Fruit fly (Drosophila melanogaster) whole organism, embryonic: Measurements from ENCODE around the gene CG10863.

Source experiments
- Awh ChIP-seq: fragments of 200-800 bp; sonication (Bioruptor generic); IDR thresholded peaks from 2 replicates; pipeline ENCODE4, ENCODE4 v1.3.6; 2022; ENCODE audit warnings: missing biosample characterization, missing genetic modification characterization
- Bgb ChIP-seq: fragments of 200-800 bp; sonication (Bioruptor generic); IDR thresholded peaks from 2 replicates; pipeline ENCODE4 v1.3.6; 2022; ENCODE audit warnings: missing biosample characterization, missing genetic modification characterization; ENCODE audit not compliant: partially characterized antibody
- CG1233 ChIP-seq: fragments of 200-800 bp; sonication (Bioruptor generic); optimal IDR thresholded peaks from 4 replicates; lab custom pipeline; 2018; ENCODE audit warnings: missing biosample characterization, mild to moderate bottlenecking, missing genetic modification characterization
- CG13624 ChIP-seq: fragments of 200-800 bp; sonication (Bioruptor generic); optimal IDR thresholded peaks from 2 replicates; lab custom pipeline; 2016; ENCODE audit warnings: missing biosample characterization, missing genetic modification characterization
- CG17361 ChIP-seq: fragments of 200-800 bp; sonication (Bioruptor generic); IDR thresholded peaks from 3 replicates; pipeline ENCODE4 v1.3.6; 2022; ENCODE audit warnings: missing biosample characterization, missing genetic modification characterization
- CG17385 ChIP-seq: fragments of 200-800 bp; sonication (Bioruptor generic); optimal IDR thresholded peaks from 3 replicates; lab custom pipeline; 2018; ENCODE audit warnings: missing biosample characterization, mild to moderate bottlenecking, missing genetic modification characterization
- CG17912 ChIP-seq: fragments of 200-800 bp; sonication (Bioruptor generic); optimal IDR thresholded peaks from 2 replicates; lab custom pipeline; 2018; ENCODE audit warnings: missing biosample characterization, mild to moderate bottlenecking, missing genetic modification characterization
- CG1792 ChIP-seq: fragments of 200-800 bp; sonication (Bioruptor generic); optimal IDR thresholded peaks from 2 replicates; lab custom pipeline; 2016; ENCODE audit warnings: missing biosample characterization, missing genetic modification characterization
- CG2875 ChIP-seq: fragments of 200-800 bp; sonication (Bioruptor generic); optimal IDR thresholded peaks from 2 replicates; lab custom pipeline; 2017; ENCODE audit warnings: missing biosample characterization, mild to moderate bottlenecking, missing genetic modification characterization, missing genetic modification reagents
- CG33557 ChIP-seq: fragments of 200-800 bp; sonication (Bioruptor generic); optimal IDR thresholded peaks from 2 replicates; lab custom pipeline; 2019; ENCODE audit warnings: missing biosample characterization, mild to moderate bottlenecking, missing genetic modification characterization, moderate library complexity
- CG34224 ChIP-seq: fragments of 200-800 bp; sonication (Bioruptor generic); IDR thresholded peaks from 3 replicates; pipeline ENCODE4 v1.3.6; 2022; ENCODE audit warnings: missing biosample characterization, missing genetic modification characterization; ENCODE audit not compliant: partially characterized antibody
- CG4404 ChIP-seq: fragments of 200-800 bp; sonication (Bioruptor generic); IDR thresholded peaks from 2 replicates; pipeline ENCODE4 v1.3.6; 2022; ENCODE audit warnings: missing biosample characterization, missing genetic modification characterization
- CG6791 ChIP-seq: fragments of 200-800 bp; sonication (Bioruptor generic); IDR thresholded peaks from 3 replicates; pipeline ENCODE4 v1.3.6; 2022; ENCODE audit warnings: missing biosample characterization, missing genetic modification characterization; ENCODE audit not compliant: partially characterized antibody
- CG7745 ChIP-seq: fragments of 200-800 bp; sonication (Bioruptor generic); optimal IDR thresholded peaks from 2 replicates; lab custom pipeline; 2018; ENCODE audit warnings: missing biosample characterization, mild to moderate bottlenecking, missing genetic modification characterization, moderate library complexity
- CG7987 ChIP-seq: fragments of 200-800 bp; sonication (Bioruptor generic); optimal IDR thresholded peaks from 2 replicates; lab custom pipeline; 2018; ENCODE audit warnings: missing biosample characterization, mild to moderate bottlenecking, missing genetic modification characterization, moderate library complexity
- D19A ChIP-seq: fragments of 200-800 bp; optimal IDR thresholded peaks from 3 replicates; lab custom pipeline; 2019; ENCODE audit warnings: missing biosample characterization, mild to moderate bottlenecking, missing genetic modification characterization, moderate library complexity
- Dp ChIP-seq: fragments of 200-800 bp; sonication (Bioruptor generic); optimal IDR thresholded peaks from 2 replicates; lab custom pipeline; 2018; ENCODE audit warnings: missing biosample characterization, mild to moderate bottlenecking, missing genetic modification characterization, moderate library complexity
- Drgx ChIP-seq: fragments of 200-800 bp; sonication (Bioruptor generic); IDR thresholded peaks from 2 replicates; pipeline ENCODE4 v1.3.6; 2022; ENCODE audit warnings: missing biosample characterization, missing genetic modification characterization
- Fer1 ChIP-seq: fragments of 200-800 bp; sonication (Bioruptor generic); optimal IDR thresholded peaks from 2 replicates; lab custom pipeline; 2017; ENCODE audit warnings: missing biosample characterization, mild to moderate bottlenecking, missing genetic modification characterization
- HLHmδ ChIP-seq: fragments of 200-800 bp; sonication (Bioruptor generic); optimal IDR thresholded peaks from 2 replicates; lab custom pipeline; 2018; ENCODE audit warnings: missing biosample characterization, mild to moderate bottlenecking, missing genetic modification characterization, moderate library complexity
- HmgD ChIP-seq: fragments of 200-800 bp; sonication (Bioruptor generic); optimal IDR thresholded peaks from 3 replicates; lab custom pipeline; 2016; ENCODE audit warnings: missing biosample characterization, missing genetic modification characterization
- Hr78 ChIP-seq, 2 experiments: fragments of 200-800 bp in 1 of 2; fragments of >200 bp in 1 of 2; sonication (Bioruptor generic) in 1 of 2; optimal IDR thresholded peaks; 2 replicates each; lab custom pipeline; 2017 to 2019; ENCODE audit warnings: missing biosample characterization in 2 of 2, missing genetic modification characterization in 2 of 2, mild to moderate bottlenecking in 1 of 2, moderate library complexity in 1 of 2
- MBD-R2 ChIP-seq: fragments of 200-800 bp; sonication (Bioruptor generic); IDR thresholded peaks from 2 replicates; pipeline ENCODE4 v1.3.6; 2022; ENCODE audit warnings: missing biosample characterization, missing genetic modification characterization
- Oaz ChIP-seq: fragments of 200-800 bp; sonication (Bioruptor generic); IDR thresholded peaks from 2 replicates; pipeline ENCODE4 v1.3.6; 2022; ENCODE audit warnings: missing biosample characterization, missing genetic modification characterization
- Oli ChIP-seq: fragments of 200-800 bp; sonication (Bioruptor generic); optimal IDR thresholded peaks from 2 replicates; lab custom pipeline; 2018; ENCODE audit warnings: missing biosample characterization, mild to moderate bottlenecking, missing genetic modification characterization, moderate library complexity
- Opbp ChIP-seq: fragments of 200-800 bp; sonication (Bioruptor generic); IDR thresholded peaks from 3 replicates; pipeline ENCODE4 v1.3.6; 2022; ENCODE audit warnings: missing biosample characterization, missing genetic modification characterization; ENCODE audit not compliant: partially characterized antibody
- Poxn ChIP-seq: fragments of 200-800 bp; sonication (Bioruptor generic); IDR thresholded peaks from 2 replicates; pipeline ENCODE4 v1.3.6; 2022; ENCODE audit warnings: missing biosample characterization, missing genetic modification characterization
- Scr ChIP-seq: fragments of 200-800 bp; sonication (Bioruptor generic); IDR thresholded peaks from 2 replicates; pipeline ENCODE4 v1.3.6; 2022; ENCODE audit warnings: missing biosample characterization, missing genetic modification characterization; ENCODE audit not compliant: partially characterized antibody
- Six4 ChIP-seq: fragments of 200-800 bp; sonication (Bioruptor generic); optimal IDR thresholded peaks from 2 replicates; lab custom pipeline; 2016; ENCODE audit warnings: missing biosample characterization, missing genetic modification characterization
- dati ChIP-seq: fragments of 200-800 bp; sonication (Bioruptor generic); IDR thresholded peaks from 2 replicates; pipeline ENCODE4 v1.3.6; 2022; ENCODE audit warnings: missing biosample characterization, missing genetic modification characterization
- ewg ChIP-seq: fragments of 200-800 bp; sonication (Bioruptor generic); optimal IDR thresholded peaks from 3 replicates; lab custom pipeline; 2017; ENCODE audit warnings: mild to moderate bottlenecking, missing biosample characterization, missing genetic modification reagents, missing genetic modification characterization
- ham ChIP-seq: fragments of 200-800 bp; sonication (Bioruptor generic); IDR thresholded peaks from 2 replicates; pipeline ENCODE4 v1.3.6; 2022; ENCODE audit warnings: missing biosample characterization, missing genetic modification characterization
- ind ChIP-seq: fragments of 200-800 bp; sonication (Bioruptor generic); optimal IDR thresholded peaks from 3 replicates; lab custom pipeline; 2016; ENCODE audit warnings: missing biosample characterization, missing genetic modification characterization
- insv ChIP-seq, 2 experiments: fragments of 200-800 bp; sonication (Bioruptor generic); optimal IDR thresholded peaks; 3 replicates each; lab custom pipeline; 2016 to 2018; ENCODE audit warnings: missing biosample characterization in 2 of 2, missing genetic modification characterization in 2 of 2
- knrl ChIP-seq: fragments of 200-800 bp; sonication (Bioruptor generic); IDR thresholded peaks from 3 replicates; pipeline ENCODE4 v1.3.6; 2022; ENCODE audit warnings: missing biosample characterization, missing genetic modification characterization; ENCODE audit not compliant: partially characterized antibody
- maf-S ChIP-seq: fragments of 200-800 bp; sonication (Bioruptor generic); optimal IDR thresholded peaks from 2 replicates; lab custom pipeline; 2016; ENCODE audit warnings: missing biosample characterization, missing genetic modification characterization
- nmo ChIP-seq: fragments of 200-800 bp; sonication (Bioruptor generic); optimal IDR thresholded peaks from 2 replicates; lab custom pipeline; 2018; ENCODE audit warnings: missing biosample characterization, mild to moderate bottlenecking, missing genetic modification characterization, moderate library complexity
- pzg ChIP-seq: fragments of 200-800 bp; sonication (Bioruptor generic); optimal IDR thresholded peaks from 3 replicates; lab custom pipeline; 2018; ENCODE audit warnings: missing biosample characterization, mild to moderate bottlenecking, missing genetic modification characterization, moderate library complexity
- schlank ChIP-seq: fragments of 200-800 bp; sonication (Bioruptor generic); optimal IDR thresholded peaks from 2 replicates; lab custom pipeline; 2018; ENCODE audit warnings: missing biosample characterization, mild to moderate bottlenecking, missing genetic modification characterization
- shn ChIP-seq: fragments of 200-800 bp; sonication (Bioruptor generic); optimal IDR thresholded peaks from 3 replicates; lab custom pipeline; 2016; ENCODE audit warnings: missing biosample characterization, missing genetic modification characterization
- sisA ChIP-seq: fragments of 200-800 bp; sonication (Bioruptor generic); IDR thresholded peaks from 2 replicates; pipeline ENCODE4 v1.3.6; 2022; ENCODE audit warnings: missing biosample characterization, missing genetic modification characterization
- slp2 ChIP-seq: fragments of 200-800 bp; sonication (Bioruptor generic); optimal IDR thresholded peaks from 2 replicates; lab custom pipeline; 2016; ENCODE audit warnings: missing biosample characterization, missing genetic modification characterization
- sna ChIP-seq: fragments of 200-800 bp; sonication (Bioruptor generic); IDR thresholded peaks from 2 replicates; pipeline ENCODE4 v1.3.6; 2022; ENCODE audit warnings: missing biosample characterization, missing genetic modification characterization; ENCODE audit not compliant: partially characterized antibody
- sr ChIP-seq: fragments of 200-800 bp; sonication (Bioruptor generic); IDR thresholded peaks from 3 replicates; pipeline ENCODE4 v1.3.6; 2022; ENCODE audit warnings: missing biosample characterization, missing genetic modification characterization
- tgo ChIP-seq: fragments of 200-800 bp; sonication (Bioruptor generic); IDR thresholded peaks from 3 replicates; pipeline ENCODE4 v1.3.6; 2022; ENCODE audit warnings: missing biosample characterization, missing genetic modification characterization
- tin ChIP-seq: fragments of 200-800 bp; sonication (Bioruptor generic); optimal IDR thresholded peaks from 3 replicates; lab custom pipeline; 2016; ENCODE audit warnings: missing biosample characterization, missing genetic modification characterization
- trh ChIP-seq: fragments of 200-800 bp; sonication (Bioruptor generic); optimal IDR thresholded peaks from 2 replicates; lab custom pipeline; 2016; ENCODE audit warnings: missing biosample characterization, missing genetic modification characterization
- vvl ChIP-seq: fragments of 200-800 bp; sonication (Bioruptor generic); IDR thresholded peaks from 2 replicates; pipeline ENCODE4 v1.3.6; 2022; ENCODE audit warnings: missing biosample characterization, missing genetic modification characterization
- zen ChIP-seq: fragments of 200-800 bp; sonication (Bioruptor generic); optimal IDR thresholded peaks from 3 replicates; lab custom pipeline; 2018; ENCODE audit warnings: missing biosample characterization, mild to moderate bottlenecking, missing genetic modification characterization, moderate library complexity

CG10863 gene

DNA sequence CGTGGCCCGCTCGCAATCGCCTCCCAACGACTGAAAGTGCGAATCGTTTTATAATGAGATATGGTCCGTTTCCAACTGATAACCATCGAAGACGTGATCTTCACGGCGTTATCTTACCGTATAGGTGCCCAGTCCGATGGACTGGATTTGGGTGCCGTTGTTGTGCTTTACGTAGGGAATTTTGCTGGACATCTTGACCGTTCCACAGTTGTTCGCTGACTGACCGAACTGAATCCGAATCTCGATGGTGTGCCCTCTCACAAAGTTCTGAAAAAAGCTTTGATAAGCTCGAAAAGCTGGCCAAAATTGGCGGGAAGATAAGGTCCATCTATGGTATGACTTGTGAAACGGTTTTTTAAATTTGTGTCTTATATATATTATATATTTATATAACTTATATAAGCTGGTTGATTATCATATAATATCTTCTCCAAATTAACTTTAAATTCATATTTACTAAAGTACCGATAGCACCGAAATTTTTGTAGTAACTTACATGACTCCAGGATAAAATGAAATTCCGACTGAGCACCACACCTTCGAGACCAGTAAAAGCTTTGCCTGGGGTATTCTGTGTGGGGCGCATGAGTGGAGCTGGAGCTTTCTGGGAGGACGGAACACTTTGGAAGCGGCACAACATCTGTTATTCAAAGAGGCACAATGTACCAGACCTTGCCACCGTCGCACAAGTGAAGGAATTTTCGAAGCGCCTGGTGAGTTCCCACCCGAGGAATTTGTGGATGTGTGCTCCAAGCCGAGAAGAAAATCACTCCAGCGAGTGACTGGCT, at the start of gene CG10863, which contains the start of gene CG14982 (continued):
- no peak for TF ChIP-seq maf-S
- TF ChIP-seq Opbp = no peak
- TF ChIP-seq slp2 (GFP tag; lab: Kevin White, UChicago) = no peak
- no peak for TF ChIP-seq CG17361 (GFP tag; lab: Robert Waterston, UW)
- TF ChIP-seq pzg (GFP tag; lab: Kevin White, UChicago) = peak; percentile 20
- 0 out of 2 replicates have a peak, but pooled peaks have one; percentile 18 for TF ChIP-seq Scr (GFP tag; lab: Robert Waterston, UW)
- TF ChIP-seq CG2875 (GFP tag; lab: Kevin White, UChicago) = no peak
- TF ChIP-seq insv (GFP tag; optimal IDR thresholded peaks at IDR 0.05; lab: Kevin White, UChicago) = no peak
- no peak for TF ChIP-seq HmgD (GFP tag; lab: Kevin White, UChicago)
- TF ChIP-seq MBD-R2 (GFP tag; lab: Robert Waterston, UW) = no peak
- no peak for TF ChIP-seq D19A (tag; lab: Kevin White, UChicago)
- no peak for TF ChIP-seq CG4404 (GFP tag; lab: Robert Waterston, UW)
- TF ChIP-seq trh (GFP tag; lab: Kevin White, UChicago) = no peak
- no peak for TF ChIP-seq CG17385
- TF ChIP-seq CG33557 (GFP tag; lab: Kevin White, UChicago) = no peak
- no peak for TF ChIP-seq HLHmδ
- no peak for TF ChIP-seq CG17912 (GFP tag; lab: Kevin White, UChicago)
- TF ChIP-seq CG7745 (tag; lab: Kevin White, UChicago) = no peak
- TF ChIP-seq schlank (tag; lab: Kevin White, UChicago) = no peak
- no peak for TF ChIP-seq Poxn (GFP tag; lab: Robert Waterston, UW)
- TF ChIP-seq ind (GFP tag; lab: Kevin White, UChicago) = no peak
- no peak for TF ChIP-seq knrl (GFP tag; lab: Robert Waterston, UW)
- TF ChIP-seq Oli (tag; lab: Kevin White, UChicago) = no peak
- no peak for TF ChIP-seq dati (GFP tag; lab: Robert Waterston, UW)
- TF ChIP-seq CG34224 = no peak
- no peak for TF ChIP-seq Awh (GFP tag; lab: Robert Waterston, UW)
- TF ChIP-seq Hr78 (GFP tag; optimal IDR thresholded peaks at IDR 0.05; lab: Kevin White, UChicago) = no peak
- TF ChIP-seq shn (GFP tag; lab: Kevin White, UChicago) = no peak
- TF ChIP-seq CG1233 (GFP tag; lab: Kevin White, UChicago) = no peak
- no peak for TF ChIP-seq sna (GFP tag; lab: Robert Waterston, UW)
- no peak for TF ChIP-seq tgo (GFP tag; lab: Robert Waterston, UW)
- TF ChIP-seq CG1792 (GFP tag; lab: Kevin White, UChicago) = no peak
- no peak for TF ChIP-seq CG6791 (GFP tag; lab: Robert Waterston, UW)
- no peak for TF ChIP-seq ham (GFP tag; lab: Robert Waterston, UW)
- no peak for TF ChIP-seq zen (tag; lab: Kevin White, UChicago)
- TF ChIP-seq ewg = peak; percentile 61
- peak; percentile 29 for TF ChIP-seq Fer1
- TF ChIP-seq Oaz = no peak
- TF ChIP-seq tin (GFP tag; lab: Kevin White, UChicago) = no peak
- TF ChIP-seq CG7987 (GFP tag; lab: Kevin White, UChicago) = peak; percentile 20
- TF ChIP-seq sisA (GFP tag; lab: Robert Waterston, UW) = no peak
- TF ChIP-seq vvl (GFP tag; lab: Robert Waterston, UW) = no peak
- TF ChIP-seq Six4 (GFP tag; lab: Kevin White, UChicago) = no peak
- no peak for TF ChIP-seq Drgx (GFP tag; lab: Robert Waterston, UW)
- no peak for TF ChIP-seq nmo (GFP tag; lab: Kevin White, UChicago)
- no peak for TF ChIP-seq sr (GFP tag; lab: Robert Waterston, UW)
- no peak for TF ChIP-seq CG13624 (GFP tag; lab: Kevin White, UChicago)
- peak; percentile 67 for TF ChIP-seq Dp
- peak; percentile 50; the same call in 1 of the 2 replicates for TF ChIP-seq Bgb (GFP tag; lab: Robert Waterston, UW)
